Fruit fly (Drosophila melanogaster) whole organism, prepupa: ENCODE results near the gene Cse1.

Source experiments
- Blimp-1 ChIP-seq: fragments of 200-800 bp; sonication (Bioruptor generic); optimal IDR thresholded peaks from 3 replicates; lab custom pipeline; 2017; ENCODE audit warnings: missing biosample characterization, missing genetic modification characterization, mild to moderate bottlenecking, moderate library complexity, missing genetic modification reagents
- CG11902 ChIP-seq: fragments of 200-800 bp; sonication (Bioruptor generic); optimal IDR thresholded peaks from 3 replicates; lab custom pipeline; 2016; ENCODE audit warnings: missing biosample characterization, missing genetic modification characterization
- CG16779 ChIP-seq: fragments of 200-800 bp; sonication (Bioruptor generic); optimal IDR thresholded peaks from 3 replicates; lab custom pipeline; 2017; ENCODE audit warnings: missing biosample characterization, mild to moderate bottlenecking, missing genetic modification characterization
- CG3919 ChIP-seq: fragments of 200-800 bp; sonication (Bioruptor generic); optimal IDR thresholded peaks from 3 replicates; lab custom pipeline; 2016; ENCODE audit warnings: missing biosample characterization, missing genetic modification characterization
- Gug ChIP-seq: fragments of 200-800 bp; sonication (Bioruptor generic); IDR thresholded peaks from 2 replicates; pipeline ENCODE4 v1.3.6; 2022; ENCODE audit warnings: missing biosample characterization, missing genetic modification characterization
- Hr38 ChIP-seq: sonication (Bioruptor generic); optimal IDR thresholded peaks from 2 replicates; lab custom pipeline; 2016; ENCODE audit warnings: missing biosample characterization, missing genetic modification characterization
- Hr4 ChIP-seq: fragments of 200-800 bp; sonication (Bioruptor generic); optimal IDR thresholded peaks from 3 replicates; lab custom pipeline; 2016; ENCODE audit warnings: missing biosample characterization, missing genetic modification characterization
- salr ChIP-seq, 2 experiments: fragments of 200-800 bp; sonication (Bioruptor generic); optimal IDR thresholded peaks; 3 replicates each; lab custom pipeline; 2016 to 2018; ENCODE audit warnings: missing biosample characterization in 2 of 2, missing genetic modification characterization in 2 of 2, mild to moderate bottlenecking in 1 of 2
- ss ChIP-seq, 2 experiments: fragments of 200-800 bp; sonication (Bioruptor generic); optimal IDR thresholded peaks; 2 replicates in 1 of 2; 3 replicates in 1 of 2; lab custom pipeline; 2017 to 2018; ENCODE audit warnings: mild to moderate bottlenecking in 2 of 2, missing biosample characterization in 2 of 2, missing genetic modification characterization in 2 of 2, moderate library complexity in 1 of 2

dm6 chr2L:16808752-16809151, 16.3 kb downstream of the Cse1 start:
- TF ChIP-seq salr (GFP tag; optimal IDR thresholded peaks at IDR 0.05; lab: Kevin White, UChicago) (no peak), Blimp-1 (no peak), Hr38 (GFP tag; lab: Kevin White, UChicago) (no peak), CG16779 (tag; lab: Kevin White, UChicago) (no peak), Hr4 (GFP tag; lab: Kevin White, UChicago) (no peak), ss (GFP tag; optimal IDR thresholded peaks at IDR 0.05; lab: Kevin White, UChicago) (no peak), CG3919 (GFP tag; lab: Kevin White, UChicago) (no peak), Gug (GFP tag; lab: Robert Waterston, UW) (no peak), CG11902 (GFP tag; lab: Kevin White, UChicago) (no peak)
